Fruit fly (Drosophila melanogaster) whole organism, embryonic: ENCODE measurements around the gene HUWE1.

Experiments used
- CG12769 ChIP-seq: fragments of 200-800 bp; sonication (Bioruptor generic); optimal IDR thresholded peaks from 2 replicates; lab custom pipeline; 2019; ENCODE audit warnings: missing biosample characterization, mild to moderate bottlenecking, missing genetic modification characterization, moderate library complexity
- CG14441 ChIP-seq: fragments of 200-800 bp; sonication (Bioruptor generic); IDR thresholded peaks from 2 replicates; pipeline ENCODE4 v1.3.6; 2022; ENCODE audit warnings: missing biosample characterization, missing genetic modification characterization
- Kr ChIP-seq: fragments of 200-800 bp; sonication (Bioruptor generic); optimal IDR thresholded peaks from 2 replicates; lab custom pipeline; 2017; ENCODE audit warnings: missing biosample characterization, mild to moderate bottlenecking, missing genetic modification characterization
- chinmo ChIP-seq: fragments of 200-800 bp; sonication (Bioruptor generic); IDR thresholded peaks from 4 replicates; pipeline ENCODE4 v1.3.6; 2022; ENCODE audit warnings: missing biosample characterization, missing genetic modification characterization; ENCODE audit not compliant: partially characterized antibody
- nerfin-1 ChIP-seq: fragments of 200-800 bp; sonication (Bioruptor generic); optimal IDR thresholded peaks from 3 replicates; lab custom pipeline; 2019; ENCODE audit warnings: missing biosample characterization, mild to moderate bottlenecking, missing genetic modification characterization, moderate library complexity
- shn ChIP-seq: fragments of 200-800 bp; sonication (Bioruptor generic); optimal IDR thresholded peaks from 3 replicates; lab custom pipeline; 2016; ENCODE audit warnings: missing biosample characterization, missing genetic modification characterization
- tll ChIP-seq, 2 experiments: fragments of 200-800 bp in 1 of 2; fragments of >200 bp in 1 of 2; sonication (Bioruptor generic) in 1 of 2; optimal IDR thresholded peaks; 2 replicates each; lab custom pipeline; 2017 to 2019; ENCODE audit warnings: missing biosample characterization in 2 of 2, missing genetic modification characterization in 2 of 2, mild to moderate bottlenecking in 1 of 2, moderate library complexity in 1 of 2

HUWE1 gene

dm6 chrX:15778846-15779245 is 66.4 kb downstream of the HUWE1 start, which contains the start of gene CG43673:
TSS of gene CG43673 (plus strand) at chrX:15779146.
- TF ChIP-seq Kr (GFP tag; lab: Kevin White, UChicago) (no peak), nerfin-1 (tag; lab: Kevin White, UChicago) (no peak), CG14441 (GFP tag; lab: Robert Waterston, UW) (no peak), chinmo (no peak), tll (GFP tag; optimal IDR thresholded peaks at IDR 0.05; lab: Kevin White, UChicago) (no peak), shn (no peak), CG12769 (tag; lab: Kevin White, UChicago) (no peak)
